Fruit fly (Drosophila melanogaster): Measurements from ENCODE around the gene MICU1.
A peak's percentile ranks its signal among the peaks of the same experiment; 100 is the strongest.

MICU1 gene

DNA sequence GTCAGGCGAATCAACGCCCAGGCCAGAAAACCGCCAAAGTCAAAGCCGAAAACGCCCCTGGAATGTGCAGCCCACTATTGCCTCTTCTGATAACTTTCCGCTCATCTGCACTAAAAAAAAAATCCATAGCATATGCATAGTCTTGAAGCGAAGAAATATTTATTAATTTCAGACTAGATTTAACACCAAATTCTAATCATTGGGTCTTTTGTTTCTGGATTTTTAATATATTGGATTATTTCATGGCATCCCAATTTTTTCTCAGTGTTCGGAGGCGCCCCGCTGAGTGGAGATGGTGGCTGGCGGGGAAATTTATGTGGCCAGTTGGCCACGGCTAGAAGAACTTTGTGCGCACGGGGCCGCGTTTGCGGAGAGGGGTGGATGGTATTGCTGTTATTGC, 47.0 kb upstream of the MICU1 start (continued):
- TF ChIP-seq HmgD (GFP tag; optimal IDR thresholded peaks at IDR 0.05), result no peak
- TF ChIP-seq CG9727 (GFP tag; optimal IDR thresholded peaks at IDR 0.05), result peak; percentile 64
- peak; percentile 55 for TF ChIP-seq CG12769 (tag; optimal IDR thresholded peaks at IDR 0.05)
- no peak for TF ChIP-seq pho (GFP tag; optimal IDR thresholded peaks at IDR 0.05)
- no peak for TF ChIP-seq inv (GFP tag; IDR thresholded peaks at IDR 0.05; ENCODE audit: partially characterized antibody)
- peak; percentile 77 for TF ChIP-seq Six4 (GFP tag; optimal IDR thresholded peaks at IDR 0.05)
- TF ChIP-seq CG4617 (GFP tag; optimal IDR thresholded peaks at IDR 0.05; ENCODE audit: borderline replicate concordance), result peak; percentile 50
- 0 out of 2 replicates have a peak, but pooled peaks have one; percentile 36 for TF ChIP-seq dati (GFP tag; IDR thresholded peaks at IDR 0.05)
- peak; percentile 64 for TF ChIP-seq CG17829 (tag; optimal IDR thresholded peaks at IDR 0.05)
- no peak for TF ChIP-seq chinmo (GFP tag; IDR thresholded peaks at IDR 0.05; ENCODE audit: partially characterized antibody)
- no peak for TF ChIP-seq corto (GFP tag; optimal IDR thresholded peaks at IDR 0.05)
- peak; percentile 67 for TF ChIP-seq CG4424 (GFP tag; optimal IDR thresholded peaks at IDR 0.05)
- no peak for TF ChIP-seq wdn (GFP tag; IDR thresholded peaks at IDR 0.05)
- peak; percentile 56 for TF ChIP-seq CG33557 (GFP tag; optimal IDR thresholded peaks at IDR 0.05)
- TF ChIP-seq sd (tag; optimal IDR thresholded peaks at IDR 0.05), result peak; percentile 51
- TF ChIP-seq CG2116 (GFP tag; optimal IDR thresholded peaks at IDR 0.05), result peak; percentile 39
- peak; percentile 78 for TF ChIP-seq croc (GFP tag; conservative IDR thresholded peaks at IDR 0.05)
- TF ChIP-seq fru (optimal IDR thresholded peaks at IDR 0.05), result no peak
- TF ChIP-seq CG14710 (tag; optimal IDR thresholded peaks at IDR 0.05), result peak; percentile 58
- peak; percentile 86 for TF ChIP-seq Xrp1 (GFP tag; IDR thresholded peaks at IDR 0.05)
- peak; percentile 13 for TF ChIP-seq CTCF (GFP tag; optimal IDR thresholded peaks at IDR 0.05)
- no peak for TF ChIP-seq jigr1 (GFP tag; IDR thresholded peaks at IDR 0.05)
- no peak for TF ChIP-seq Poxn (GFP tag; IDR thresholded peaks at IDR 0.05)
- no peak for TF ChIP-seq Jarid2 (GFP tag; optimal IDR thresholded peaks at IDR 0.05)
- peak; percentile 72 for TF ChIP-seq tio (GFP tag; optimal IDR thresholded peaks at IDR 0.05)
- no peak for TF ChIP-seq bigmax (GFP tag; optimal IDR thresholded peaks at IDR 0.05)
- no peak for TF ChIP-seq kni (GFP tag; optimal IDR thresholded peaks at IDR 0.05)
- TF ChIP-seq ATbp (GFP tag; optimal IDR thresholded peaks at IDR 0.05), result peak; percentile 83
- peak; percentile 85 for TF ChIP-seq tin (GFP tag; optimal IDR thresholded peaks at IDR 0.05)
- peak; percentile 30 for TF ChIP-seq Sry-δ (GFP tag; optimal IDR thresholded peaks at IDR 0.05)
- TF ChIP-seq CG1024 (GFP tag; IDR thresholded peaks at IDR 0.05), result peak; percentile 71; the same call in 1 of the 2 replicates
- no peak for TF ChIP-seq ERR (GFP tag; optimal IDR thresholded peaks at IDR 0.05)
- TF ChIP-seq Max (GFP tag; optimal IDR thresholded peaks at IDR 0.05), result no peak
- no peak for TF ChIP-seq hb (GFP tag; IDR thresholded peaks at IDR 0.05; ENCODE audit: partially characterized antibody)
- no peak for TF ChIP-seq CG16779 (GFP tag; IDR thresholded peaks at IDR 0.05)
- no peak for TF ChIP-seq CG31365 (tag; optimal IDR thresholded peaks at IDR 0.05)
- peak; percentile 61 for TF ChIP-seq CG11247 (GFP tag; IDR thresholded peaks at IDR 0.05)
- TF ChIP-seq CG8290 (GFP tag; optimal IDR thresholded peaks at IDR 0.05), result peak; percentile 67
- TF ChIP-seq CG8290 (tag; optimal IDR thresholded peaks at IDR 0.05), result no peak
- peak; percentile 58 for TF ChIP-seq CG7372 (GFP tag; IDR thresholded peaks at IDR 0.05)
- peak; percentile 61 for TF ChIP-seq CG10462 (GFP tag; optimal IDR thresholded peaks at IDR 0.05)
- peak; percentile 65 for TF ChIP-seq Bdp1 (GFP tag; optimal IDR thresholded peaks at IDR 0.05)
- 0 out of 2 replicates have a peak, but pooled peaks have one; percentile 52 for TF ChIP-seq danr (GFP tag; IDR thresholded peaks at IDR 0.05)
- peak; percentile 68 for TF ChIP-seq lab (GFP tag; optimal IDR thresholded peaks at IDR 0.05)
- TF ChIP-seq chn (GFP tag; optimal IDR thresholded peaks at IDR 0.05), result peak; percentile 73
- TF ChIP-seq vfl (GFP tag; optimal IDR thresholded peaks at IDR 0.05), result no peak
- TF ChIP-seq her (GFP tag; optimal IDR thresholded peaks at IDR 0.05), result no peak
- TF ChIP-seq Atf-2 (GFP tag; optimal IDR thresholded peaks at IDR 0.05), result peak; percentile 61
- peak; percentile 84 for TF ChIP-seq CG10979 (tag; optimal IDR thresholded peaks at IDR 0.05)
- peak in 1 of 2 experiments; percentile 10 for TF ChIP-seq crp (GFP tag; optimal IDR thresholded peaks at IDR 0.05)
- TF ChIP-seq CG6175 (GFP tag; IDR thresholded peaks at IDR 0.05), result 0 out of 3 replicates have a peak, but pooled peaks have one; percentile 35
- TF ChIP-seq CG18619 (GFP tag; optimal IDR thresholded peaks at IDR 0.05), result peak; percentile 52
